Worm (Caenorhabditis elegans) whole organism, late embryonic: ENCODE measurements around the gene F35E8.10.

Experiments
- F13H6.1 ChIP-seq: sonication (generic microtip); optimal IDR thresholded peaks from 2 replicates; lab custom pipeline; 2016; ENCODE audit warnings: missing genetic modification characterization, missing compliant biosample characterization
- K02D7.2 ChIP-seq: sonication (generic microtip); optimal IDR thresholded peaks from 2 replicates; lab custom pipeline; 2017; ENCODE audit warnings: mild to moderate bottlenecking, missing genetic modification characterization, missing compliant biosample characterization
- K09A11.1 ChIP-seq: sonication (generic microtip); optimal IDR thresholded peaks from 2 replicates; lab custom pipeline; 2017; ENCODE audit warnings: antibody characterized with exemption, mild to moderate bottlenecking, missing genetic modification characterization, missing compliant biosample characterization; ENCODE audit not compliant: insufficient read depth
- T23F11.4 ChIP-seq: fragments of 200-800 bp; sonication (Bioruptor generic); optimal IDR thresholded peaks from 2 replicates; lab custom pipeline; 2018; ENCODE audit warnings: mild to moderate bottlenecking, missing genetic modification characterization, missing compliant biosample characterization
- ama-1 ChIP-seq: fragments of 150-350 bp; optimal IDR thresholded peaks from 2 replicates; lab custom pipeline; 2014
- ceh-18 ChIP-seq: sonication (generic microtip); optimal IDR thresholded peaks from 2 replicates; lab custom pipeline; 2016; ENCODE audit warnings: missing genetic modification characterization, missing compliant biosample characterization
- ceh-19 ChIP-seq: fragments of 200-800 bp; sonication (Bioruptor generic); optimal IDR thresholded peaks from 2 replicates; lab custom pipeline; 2018; ENCODE audit warnings: mild to moderate bottlenecking, missing genetic modification characterization, missing compliant biosample characterization
- ceh-22 ChIP-seq: sonication (generic microtip); optimal IDR thresholded peaks from 2 replicates; lab custom pipeline; 2017; ENCODE audit warnings: missing biosample characterization, missing genetic modification characterization
- ceh-24 ChIP-seq: sonication (generic microtip); optimal IDR thresholded peaks from 2 replicates; lab custom pipeline; 2016; ENCODE audit warnings: mild to moderate bottlenecking, missing genetic modification characterization, missing compliant biosample characterization
- ceh-34 ChIP-seq: sonication (generic microtip); optimal IDR thresholded peaks from 2 replicates; lab custom pipeline; 2016; ENCODE audit warnings: mild to moderate bottlenecking, missing genetic modification characterization, missing compliant biosample characterization
- ceh-6 ChIP-seq: fragments of 200-800 bp; sonication (Bioruptor generic); optimal IDR thresholded peaks from 2 replicates; lab custom pipeline; 2018; ENCODE audit warnings: mild to moderate bottlenecking, missing genetic modification characterization, missing compliant biosample characterization
- che-1 ChIP-seq: sonication (generic microtip); optimal IDR thresholded peaks from 2 replicates; lab custom pipeline; 2016; ENCODE audit warnings: mild to moderate bottlenecking, missing genetic modification characterization, missing compliant biosample characterization
- dve-1 ChIP-seq: sonication (generic microtip); optimal IDR thresholded peaks from 2 replicates; lab custom pipeline; 2017; ENCODE audit warnings: antibody characterized with exemption, mild to moderate bottlenecking, missing genetic modification characterization, missing compliant biosample characterization
- ets-4 ChIP-seq: sonication (generic microtip); optimal IDR thresholded peaks from 2 replicates; lab custom pipeline; 2016; ENCODE audit warnings: missing genetic modification characterization, missing compliant biosample characterization
- eyg-1 ChIP-seq: sonication (generic microtip); optimal IDR thresholded peaks from 2 replicates; lab custom pipeline; 2016; ENCODE audit warnings: missing genotype, missing genetic modification characterization, missing compliant biosample characterization
- fax-1 ChIP-seq: sonication (generic microtip); optimal IDR thresholded peaks from 2 replicates; lab custom pipeline; 2016; ENCODE audit warnings: missing genotype, missing genetic modification characterization, missing compliant biosample characterization
- hlh-13 ChIP-seq: fragments of 200-800 bp; sonication (Bioruptor generic); optimal IDR thresholded peaks from 2 replicates; lab custom pipeline; 2018; ENCODE audit warnings: mild to moderate bottlenecking, missing genetic modification characterization, missing compliant biosample characterization
- hlh-8 ChIP-seq: sonication (generic microtip); optimal IDR thresholded peaks from 2 replicates; lab custom pipeline; 2016; ENCODE audit warnings: missing genotype, missing genetic modification characterization, missing compliant biosample characterization
- lin-11 ChIP-seq: fragments of 200-800 bp; sonication (Bioruptor generic); optimal IDR thresholded peaks from 2 replicates; lab custom pipeline; 2018; ENCODE audit warnings: mild to moderate bottlenecking, missing genetic modification characterization, missing compliant biosample characterization
- mec-3 ChIP-seq: sonication (generic microtip); optimal IDR thresholded peaks from 2 replicates; lab custom pipeline; 2016; ENCODE audit warnings: borderline replicate concordance, missing genetic modification characterization, missing compliant biosample characterization
- nhr-232 ChIP-seq: sonication (generic microtip); optimal IDR thresholded peaks from 2 replicates; lab custom pipeline; 2016; ENCODE audit warnings: missing genetic modification characterization, missing compliant biosample characterization
- pag-3 ChIP-seq: sonication (generic microtip); optimal IDR thresholded peaks from 2 replicates; lab custom pipeline; 2016; ENCODE audit warnings: missing compliant biosample characterization, missing genetic modification characterization, borderline replicate concordance
- pat-9 ChIP-seq: fragments of 200-800 bp; sonication (Bioruptor generic); optimal IDR thresholded peaks from 2 replicates; lab custom pipeline; 2018; ENCODE audit warnings: mild to moderate bottlenecking, missing genetic modification characterization, moderate library complexity, missing compliant biosample characterization
- pax-1 ChIP-seq: fragments of 150-350 bp; optimal IDR thresholded peaks from 2 replicates; lab custom pipeline; 2014; ENCODE audit warnings: missing biosample characterization, missing genetic modification characterization
- pha-2 ChIP-seq: sonication (generic microtip); optimal IDR thresholded peaks from 2 replicates; lab custom pipeline; 2017; ENCODE audit warnings: mild to moderate bottlenecking, missing genetic modification characterization, missing compliant biosample characterization
- pqm-1 ChIP-seq: sonication (generic microtip); optimal IDR thresholded peaks from 2 replicates; lab custom pipeline; 2016; ENCODE audit warnings: missing genetic modification characterization, missing compliant biosample characterization
- rnt-1 ChIP-seq: sonication (generic microtip); optimal IDR thresholded peaks from 2 replicates; lab custom pipeline; 2016; ENCODE audit warnings: missing genetic modification characterization, missing compliant biosample characterization
- sox-4 ChIP-seq: sonication (generic microtip); optimal IDR thresholded peaks from 2 replicates; lab custom pipeline; 2017; ENCODE audit warnings: mild to moderate bottlenecking, missing genetic modification characterization, inconsistent platforms, missing compliant biosample characterization
- syd-9 ChIP-seq: sonication (generic microtip); optimal IDR thresholded peaks from 2 replicates; lab custom pipeline; 2016; ENCODE audit warnings: mild to moderate bottlenecking, missing genetic modification characterization, moderate library complexity, missing compliant biosample characterization
- tbx-7 ChIP-seq: sonication (generic microtip); optimal IDR thresholded peaks from 2 replicates; lab custom pipeline; 2016; ENCODE audit warnings: missing genotype, missing genetic modification characterization, missing compliant biosample characterization
- unc-55 ChIP-seq: sonication (generic microtip); optimal IDR thresholded peaks from 2 replicates; lab custom pipeline; 2017; ENCODE audit warnings: missing biosample characterization, missing genetic modification reagents, missing genetic modification characterization
- unc-86 ChIP-seq: sonication (generic microtip); optimal IDR thresholded peaks from 2 replicates; lab custom pipeline; 2016; ENCODE audit warnings: missing genetic modification characterization, missing compliant biosample characterization
- zip-5 ChIP-seq: sonication (generic microtip); optimal IDR thresholded peaks from 2 replicates; lab custom pipeline; 2016; ENCODE audit warnings: missing genetic modification characterization, missing compliant biosample characterization

F35E8.10 gene

DNA sequence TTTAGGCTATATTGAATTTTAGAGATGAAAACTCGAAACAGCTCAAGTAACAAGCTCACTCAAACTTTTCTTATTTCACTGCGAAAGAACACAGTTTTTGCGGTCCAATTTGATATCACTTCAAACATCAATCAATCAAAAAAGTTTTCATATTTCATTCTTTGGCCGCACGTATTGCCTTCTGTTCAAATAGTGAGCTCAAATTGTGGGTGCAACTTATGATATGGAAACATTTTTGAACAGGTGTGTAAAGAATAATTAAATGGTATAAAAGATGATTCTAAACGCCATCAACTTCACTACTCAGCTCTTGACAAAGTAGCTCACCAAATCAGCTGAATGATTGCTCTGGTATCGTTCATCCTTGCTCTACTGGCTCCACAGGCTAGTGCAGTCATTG lies 20.5 kb downstream of the F35E8.10 start, which contains the start of gene T06C12.14:
TSS of gene T06C12.14 (plus strand) at position 301 of the 400 bp plus-strand sequence.
- TF ChIP-seq ceh-22 (tag; lab: Kevin White, UChicago) (no peak), fax-1 (no peak)

DNA sequence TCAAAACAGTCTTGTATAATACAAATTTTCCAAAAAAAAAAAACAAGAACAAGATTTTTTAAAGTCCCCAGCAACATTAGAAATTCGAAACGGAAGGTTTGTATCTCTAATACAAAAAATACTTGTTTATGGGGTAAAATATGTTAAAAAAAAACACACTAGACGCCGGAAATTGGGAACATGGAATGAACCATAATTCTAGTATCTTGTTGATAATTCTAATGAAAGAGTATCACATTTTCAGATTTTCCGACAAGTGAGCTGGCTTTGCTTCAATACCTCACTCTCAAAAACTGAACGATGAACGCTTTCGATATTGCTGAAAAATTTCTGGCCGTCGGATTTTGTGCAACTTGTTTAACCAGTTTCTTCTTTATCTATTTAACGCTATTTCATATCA lies 22.5 kb downstream of the F35E8.10 start, which contains the start of gene str-60:
TSS of gene str-60 (plus strand) at position 301 of the 400 bp plus-strand sequence.
- TF ChIP-seq ama-1 (lab: Kevin White, UChicago) (no peak), ceh-24 (no peak), pax-1 (tag; lab: Kevin White, UChicago) (no peak), tbx-7 (tag; lab: Kevin White, UChicago) (no peak), lin-11 (tag; lab: Kevin White, UChicago) (no peak), nhr-232 (tag; lab: Kevin White, UChicago) (no peak), che-1 (tag; lab: Kevin White, UChicago) (no peak), pha-2 (tag; lab: Kevin White, UChicago) (no peak), dve-1 (tag; lab: Kevin White, UChicago) (no peak), ets-4 (no peak), syd-9 (tag; lab: Kevin White, UChicago) (no peak), sox-4 (tag; lab: Kevin White, UChicago) (no peak), mec-3 (tag; lab: Kevin White, UChicago) (no peak), ceh-18 (tag; lab: Kevin White, UChicago) (no peak), fax-1 (no peak), hlh-8 (tag; lab: Kevin White, UChicago) (no peak)
- TF ChIP-seq, all 69 proteins: peak for 0

DNA sequence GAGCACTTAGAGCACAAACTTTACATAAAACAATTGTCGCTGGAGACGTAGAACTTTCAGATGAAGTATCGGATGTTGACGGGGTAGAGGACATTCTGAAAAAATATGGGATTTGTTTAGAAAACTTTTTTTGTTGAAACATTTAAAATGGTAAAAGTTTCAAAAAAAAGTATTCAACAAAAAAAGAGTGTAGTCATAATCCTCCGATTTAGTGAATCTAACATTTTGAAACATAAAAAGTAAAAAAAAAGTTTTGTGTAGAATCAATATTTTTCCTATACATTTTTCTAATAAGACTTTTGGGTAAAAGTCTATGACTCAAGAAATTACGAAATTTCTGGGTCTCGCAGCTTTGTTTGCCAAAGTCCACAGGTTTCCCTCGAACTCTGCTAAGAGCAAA lies 23.5 kb downstream of the F35E8.10 start, which contains the start of gene nhr-213:
TSS of gene nhr-213 (minus strand) at position 101 of the 400 bp plus-strand sequence.
- no peak for TF ChIP-seq unc-86 (tag; lab: Kevin White, UChicago)
- no peak for TF ChIP-seq K02D7.2 (tag; lab: Kevin White, UChicago)
- TF ChIP-seq ceh-34 (tag; lab: Kevin White, UChicago) = no peak
- no peak for TF ChIP-seq pat-9
- no peak for TF ChIP-seq pqm-1 (tag; lab: Kevin White, UChicago)
- no peak for TF ChIP-seq rnt-1
- TF ChIP-seq hlh-8 (tag; lab: Kevin White, UChicago) = no peak

DNA sequence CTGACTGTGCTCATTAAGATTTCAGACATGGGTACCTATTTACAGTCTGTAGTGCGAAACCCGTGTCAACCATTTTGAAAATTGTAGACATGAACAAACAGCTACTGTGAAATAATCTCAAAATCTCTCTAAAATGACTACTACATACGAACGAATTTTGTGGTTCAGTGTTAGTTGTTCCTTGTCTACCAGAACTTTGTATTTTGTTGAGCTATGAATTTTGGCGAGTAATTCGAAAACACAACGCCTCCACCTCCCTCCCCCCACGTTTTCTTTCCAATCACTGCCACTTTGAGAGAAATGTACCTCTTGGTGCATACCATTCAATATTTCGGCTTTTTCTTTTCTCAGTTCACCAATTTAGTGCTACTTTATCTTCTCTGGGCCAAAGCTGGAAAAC lies 27.5 kb downstream of the F35E8.10 start, which contains the start of gene T06C12.11:
TSS of gene T06C12.11 (plus strand) at position 301 of the 400 bp plus-strand sequence.
- no peak for TF ChIP-seq K09A11.1 (tag; lab: Kevin White, UChicago)

DNA sequence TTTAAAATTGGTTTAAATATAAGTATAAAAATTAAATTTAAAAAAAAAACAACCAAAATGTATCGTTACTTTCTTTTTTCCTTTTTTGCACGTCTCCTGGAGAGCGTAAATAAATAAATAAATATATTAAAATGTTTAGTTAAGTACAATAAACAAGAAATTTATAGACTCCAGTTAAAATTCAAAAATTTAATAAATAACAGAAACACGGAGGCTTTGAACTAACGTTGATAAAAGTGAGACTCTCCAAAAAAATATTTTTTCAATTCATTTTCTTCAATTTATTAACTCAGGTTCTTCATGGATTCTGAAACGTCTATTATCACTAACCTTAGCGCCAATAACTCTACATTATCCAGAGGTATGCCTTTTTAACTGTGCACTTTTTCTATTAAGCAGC lies 28.4 kb downstream of the F35E8.10 start, which contains the start of gene T06C12.12:
TSS of gene T06C12.12 (plus strand) at position 301 of the 400 bp plus-strand sequence.
- TF ChIP-seq ceh-22 (tag; lab: Kevin White, UChicago) = no peak
- TF ChIP-seq zip-5 = no peak
- no peak for TF ChIP-seq pqm-1 (tag; lab: Kevin White, UChicago)
- TF ChIP-seq eyg-1 = no peak
- TF ChIP-seq unc-55 (GFP tag; lab: Kevin White, UChicago) = no peak
- TF ChIP-seq T23F11.4 = no peak
- no peak for TF ChIP-seq F13H6.1 (tag; lab: Kevin White, UChicago)
- TF ChIP-seq ceh-24 = no peak
- TF ChIP-seq pag-3 (tag; lab: Kevin White, UChicago) = no peak
- no peak for TF ChIP-seq rnt-1
- TF ChIP-seq lin-11 (tag; lab: Kevin White, UChicago) = no peak
- no peak for TF ChIP-seq ceh-6 (GFP tag; lab: Kevin White, UChicago)
- no peak for TF ChIP-seq hlh-13 (GFP tag; lab: Kevin White, UChicago)
- TF ChIP-seq ceh-19 = no peak
- no peak for TF ChIP-seq che-1 (tag; lab: Kevin White, UChicago)
- no peak for TF ChIP-seq pax-1 (tag; lab: Kevin White, UChicago)
- TF ChIP-seq, all 69 proteins: peak for 0
